Worm (Caenorhabditis elegans) whole organism, late embryonic: Measurements from ENCODE around the gene lgc-28.

Experiments
- hlh-13 ChIP-seq: fragments of 200-800 bp; sonication (Bioruptor generic); optimal IDR thresholded peaks from 2 replicates; lab custom pipeline; 2018; ENCODE audit warnings: mild to moderate bottlenecking, missing genetic modification characterization, missing compliant biosample characterization
- nhr-11 ChIP-seq: fragments of 150-350 bp; optimal IDR thresholded peaks from 2 replicates; lab custom pipeline; 2014; ENCODE audit warnings: missing biosample characterization, missing genetic modification characterization
- sox-4 ChIP-seq: sonication (generic microtip); optimal IDR thresholded peaks from 2 replicates; lab custom pipeline; 2017; ENCODE audit warnings: mild to moderate bottlenecking, missing genetic modification characterization, inconsistent platforms, missing compliant biosample characterization
- unc-55 ChIP-seq: sonication (generic microtip); optimal IDR thresholded peaks from 2 replicates; lab custom pipeline; 2017; ENCODE audit warnings: missing biosample characterization, missing genetic modification reagents, missing genetic modification characterization

DNA sequence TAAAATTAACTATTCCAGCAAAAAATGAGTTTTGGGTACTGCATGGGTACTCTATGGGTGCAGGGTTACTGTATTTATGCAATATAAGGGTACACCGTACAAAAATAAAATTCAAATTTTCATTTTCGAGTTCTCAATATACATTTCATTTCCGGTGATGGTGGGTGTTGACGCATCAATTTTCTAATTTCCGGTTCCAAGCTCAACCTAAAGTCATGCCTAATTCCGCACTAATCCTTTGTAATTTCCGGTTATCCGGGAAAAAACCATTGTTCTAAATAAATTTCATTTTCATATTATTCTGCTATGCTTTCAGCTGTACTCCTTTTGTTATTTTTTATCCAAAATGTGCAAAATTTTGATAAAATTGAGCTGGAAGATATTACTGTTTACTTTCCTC, 34.5 kb downstream of the lgc-28 start, which contains the start of gene gcy-21:
- TF ChIP-seq nhr-11 (no peak), sox-4 (tag; lab: Kevin White, UChicago) (no peak), unc-55 (GFP tag; lab: Kevin White, UChicago) (no peak), hlh-13 (GFP tag; lab: Kevin White, UChicago) (no peak)
